Worm (Caenorhabditis elegans) whole organism, early embryonic: ENCODE results near the gene F15D4.6.

ENCODE experiments used
- B0310.2 ChIP-seq: sonication (generic microtip); optimal IDR thresholded peaks from 2 replicates; lab custom pipeline; 2016; ENCODE audit warnings: mild to moderate bottlenecking, missing genetic modification characterization, missing compliant biosample characterization
- F13C5.2 ChIP-seq: sonication (generic microtip); optimal IDR thresholded peaks from 2 replicates; lab custom pipeline; 2017; ENCODE audit warnings: mild to moderate bottlenecking, missing genetic modification characterization, inconsistent platforms, missing compliant biosample characterization
- aly-1 ChIP-seq: sonication (generic microtip); optimal IDR thresholded peaks from 2 replicates; lab custom pipeline; 2016; ENCODE audit warnings: missing genetic modification characterization, missing compliant biosample characterization
- ama-1 ChIP-seq: fragments of 150-350 bp; optimal IDR thresholded peaks from 2 replicates; lab custom pipeline; 2014
- ceh-13 ChIP-seq: fragments of 200-800 bp; sonication (Bioruptor generic); optimal IDR thresholded peaks from 2 replicates; lab custom pipeline; 2018; ENCODE audit warnings: mild to moderate bottlenecking, missing genetic modification characterization, missing compliant biosample characterization
- ceh-36 ChIP-seq: sonication (generic microtip); optimal IDR thresholded peaks from 2 replicates; lab custom pipeline; 2016; ENCODE audit warnings: missing genetic modification characterization, inconsistent platforms, missing compliant biosample characterization
- ets-7 ChIP-seq: sonication (generic microtip); optimal IDR thresholded peaks from 2 replicates; lab custom pipeline; 2016; ENCODE audit warnings: missing genotype, missing genetic modification characterization, missing compliant biosample characterization
- flt-1 ChIP-seq: fragments of 200-800 bp; sonication (Bioruptor generic); IDR thresholded peaks from 2 replicates; pipeline ENCODE4 v1.3.6; 2022; ENCODE audit warnings: missing genetic modification characterization, missing compliant biosample characterization
- hmbx-1 ChIP-seq: sonication (generic microtip); optimal IDR thresholded peaks from 2 replicates; lab custom pipeline; 2016; ENCODE audit warnings: mild to moderate bottlenecking, missing genetic modification characterization, missing compliant biosample characterization
- hmg-4 ChIP-seq: fragments of 200-800 bp; sonication (Bioruptor generic); optimal IDR thresholded peaks from 2 replicates; lab custom pipeline; 2018; ENCODE audit warnings: mild to moderate bottlenecking, missing genetic modification characterization, missing compliant biosample characterization
- hnd-1 ChIP-seq: sonication (generic microtip); optimal IDR thresholded peaks from 2 replicates; lab custom pipeline; 2016; ENCODE audit warnings: missing genetic modification characterization, missing compliant biosample characterization
- pes-1 ChIP-seq: fragments of 200-800 bp; sonication (Bioruptor generic); IDR thresholded peaks from 2 replicates; pipeline ENCODE4 v1.3.6; 2022; ENCODE audit warnings: missing genetic modification reagents, missing genetic modification characterization, missing compliant biosample characterization
- scrt-1 ChIP-seq: fragments of 200-800 bp; sonication (Bioruptor generic); IDR thresholded peaks from 2 replicates; pipeline ENCODE4 v1.3.6; 2022; ENCODE audit warnings: missing genetic modification characterization, missing compliant biosample characterization
- sea-1 ChIP-seq: fragments of 200-800 bp; sonication (Bioruptor generic); conservative IDR thresholded peaks from 2 replicates; pipeline ENCODE4 v1.3.6; 2022; ENCODE audit warnings: missing genetic modification characterization, missing compliant biosample characterization
- tbx-11 ChIP-seq: fragments of 200-800 bp; sonication (Bioruptor generic); IDR thresholded peaks from 2 replicates; pipeline ENCODE4 v1.3.6; 2022; ENCODE audit warnings: missing genetic modification characterization, missing compliant biosample characterization
- tbx-37 ChIP-seq: fragments of 200-800 bp; sonication (Bioruptor generic); conservative IDR thresholded peaks from 2 replicates; pipeline ENCODE4 v1.3.6; 2022; ENCODE audit warnings: missing genetic modification reagents, missing genetic modification characterization, missing compliant biosample characterization
- tra-4 ChIP-seq: sonication (generic microtip); optimal IDR thresholded peaks from 2 replicates; lab custom pipeline; 2017; ENCODE audit warnings: missing genetic modification characterization, missing compliant biosample characterization

The F15D4.6 gene

DNA sequence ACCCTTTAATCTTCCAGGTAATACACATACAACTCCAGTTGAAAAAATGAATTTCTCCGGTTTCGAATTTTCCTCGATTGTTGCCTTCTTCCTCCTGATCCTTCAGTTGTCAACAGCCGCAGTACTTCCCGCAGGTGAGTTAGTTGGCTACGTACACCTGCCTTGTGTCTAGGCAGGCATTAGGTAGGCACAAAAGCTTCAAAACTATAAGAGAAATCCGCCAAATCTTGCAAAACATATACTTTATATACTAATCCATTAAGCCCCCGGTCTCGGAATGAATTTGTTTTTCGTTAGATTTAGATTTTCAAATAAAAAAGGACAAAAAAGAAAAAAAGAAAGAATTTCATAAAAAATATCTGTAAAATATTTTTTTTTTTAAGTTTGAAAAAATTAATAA is 13.7 kb upstream of the F15D4.6 start, which contains the start of gene flp-16:
Gene flp-16, plus strand, starts transcription at position 18 of the 400 bp plus-strand sequence.
- no peak for TF ChIP-seq ama-1 (lab: Kevin White, UChicago)
- TF ChIP-seq scrt-1: no peak
- no peak for TF ChIP-seq sea-1 (GFP tag; lab: Robert Waterston, UW)
- no peak for TF ChIP-seq tra-4
- TF ChIP-seq flt-1: no peak
- TF ChIP-seq ceh-13 (GFP tag; lab: Kevin White, UChicago): no peak
- no peak for TF ChIP-seq tbx-37 (GFP tag; lab: Robert Waterston, UW)
- no peak for TF ChIP-seq tbx-11 (GFP tag; lab: Robert Waterston, UW)
- TF ChIP-seq aly-1: no peak
- no peak for TF ChIP-seq hmg-4
- TF ChIP-seq hmbx-1 (tag; lab: Kevin White, UChicago): no peak
- TF ChIP-seq pes-1 (GFP tag; lab: Robert Waterston, UW): no peak
- TF ChIP-seq ceh-36 (tag; lab: Kevin White, UChicago): no peak
- no peak for TF ChIP-seq hnd-1 (tag; lab: Kevin White, UChicago)
- no peak for TF ChIP-seq F13C5.2 (tag; lab: Kevin White, UChicago)
- TF ChIP-seq ets-7 (tag; lab: Kevin White, UChicago): no peak
- TF ChIP-seq B0310.2 (tag; lab: Kevin White, UChicago): no peak

DNA sequence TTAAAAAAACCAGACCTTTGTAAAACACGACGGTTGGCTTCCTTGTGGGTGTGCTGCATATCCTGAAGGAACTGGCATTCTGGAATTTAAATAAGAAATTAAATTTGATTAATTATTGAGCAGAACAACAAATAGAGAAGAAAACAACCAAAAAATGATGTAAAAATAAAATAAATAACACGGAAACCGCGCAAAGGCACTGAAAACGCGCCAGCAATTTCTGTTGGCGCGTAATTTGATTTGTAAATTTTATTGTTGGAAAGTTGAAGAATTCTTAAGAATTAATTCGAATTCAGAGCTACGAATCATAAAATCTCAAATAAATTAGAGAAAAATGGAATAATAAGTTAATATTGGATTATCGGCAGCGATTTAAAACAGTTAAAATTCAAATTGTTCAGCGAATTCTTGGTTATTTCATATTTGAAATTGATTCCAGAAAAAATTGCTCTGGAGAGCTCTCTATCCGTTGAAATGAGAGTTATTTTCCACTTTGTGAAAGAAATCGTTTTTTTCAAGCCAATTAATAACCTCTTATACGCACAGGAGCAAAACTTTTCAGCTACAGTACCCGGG is 11.1 kb upstream of the F15D4.6 start, which contains the start of gene romo-1:
Gene romo-1, minus strand, starts transcription at position 79 of the 576 bp plus-strand sequence.
- TF ChIP-seq tra-4 (no peak), hmbx-1 (tag; lab: Kevin White, UChicago) (no peak), ceh-36 (tag; lab: Kevin White, UChicago) (no peak), hmg-4 (no peak), tbx-11 (GFP tag; lab: Robert Waterston, UW) (no peak), hnd-1 (tag; lab: Kevin White, UChicago) (no peak)

ce11 chrII:13239593-13239992 is 9.4 kb upstream of the F15D4.6 start:
- TF ChIP-seq ceh-36 (tag; lab: Kevin White, UChicago) (no peak), hmg-4 (no peak), ceh-13 (GFP tag; lab: Kevin White, UChicago) (no peak), pes-1 (GFP tag; lab: Robert Waterston, UW) (no peak), aly-1 (no peak), tbx-37 (GFP tag; lab: Robert Waterston, UW) (no peak), sea-1 (GFP tag; lab: Robert Waterston, UW) (no peak), hnd-1 (tag; lab: Kevin White, UChicago) (no peak), ama-1 (lab: Kevin White, UChicago) (no peak), flt-1 (no peak)

DNA sequence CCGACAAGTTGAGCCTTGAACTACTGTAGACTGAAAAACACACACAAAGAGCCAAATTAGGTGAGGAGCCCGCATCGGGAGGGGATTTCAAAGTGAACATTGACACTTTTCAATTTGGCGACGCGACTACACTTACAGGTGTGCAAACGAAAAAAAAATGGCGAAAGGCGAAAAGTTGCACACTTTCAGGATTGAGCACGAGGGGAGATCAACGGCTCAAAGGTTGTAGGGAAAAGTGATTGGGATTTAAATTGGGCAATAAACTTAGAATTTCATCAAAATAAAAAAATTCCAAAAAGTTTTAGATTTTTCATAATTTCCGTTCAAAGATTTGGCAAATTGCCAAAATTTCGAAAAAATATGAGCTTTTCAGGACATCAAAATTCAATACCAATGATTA is 6.0 kb upstream of the F15D4.6 start, which contains the start of gene F15D4.4:
Gene F15D4.4, minus strand, starts transcription at position 101 of the 400 bp plus-strand sequence.
- no peak for TF ChIP-seq aly-1
- TF ChIP-seq tbx-37 (GFP tag; lab: Robert Waterston, UW): no peak
- no peak for TF ChIP-seq sea-1 (GFP tag; lab: Robert Waterston, UW)
- no peak for TF ChIP-seq B0310.2 (tag; lab: Kevin White, UChicago)
- no peak for TF ChIP-seq hnd-1 (tag; lab: Kevin White, UChicago)
- TF ChIP-seq pes-1 (GFP tag; lab: Robert Waterston, UW): no peak
- no peak for TF ChIP-seq ceh-13 (GFP tag; lab: Kevin White, UChicago)
- no peak for TF ChIP-seq scrt-1
- TF ChIP-seq flt-1: no peak
- no peak for TF ChIP-seq ets-7 (tag; lab: Kevin White, UChicago)
- TF ChIP-seq ama-1 (lab: Kevin White, UChicago): no peak
- TF ChIP-seq tbx-11 (GFP tag; lab: Robert Waterston, UW): no peak
- no peak for TF ChIP-seq hmg-4
- no peak for TF ChIP-seq ceh-36 (tag; lab: Kevin White, UChicago)
- TF ChIP-seq tra-4: no peak
- TF ChIP-seq F13C5.2 (tag; lab: Kevin White, UChicago): no peak
- TF ChIP-seq hmbx-1 (tag; lab: Kevin White, UChicago): no peak

- TF ChIP-seq aly-1 (no peak), tbx-37 (GFP tag; lab: Robert Waterston, UW) (no peak), hnd-1 (tag; lab: Kevin White, UChicago) (no peak), F13C5.2 (tag; lab: Kevin White, UChicago) (no peak), ceh-13 (GFP tag; lab: Kevin White, UChicago) (no peak), hmg-4 (no peak), scrt-1 (no peak), sea-1 (GFP tag; lab: Robert Waterston, UW) (no peak), pes-1 (GFP tag; lab: Robert Waterston, UW) (no peak), flt-1 (no peak), B0310.2 (tag; lab: Kevin White, UChicago) (no peak), tbx-11 (GFP tag; lab: Robert Waterston, UW) (no peak), ceh-36 (tag; lab: Kevin White, UChicago) (no peak), hmbx-1 (tag; lab: Kevin White, UChicago) (no peak), tra-4 (no peak), ets-7 (tag; lab: Kevin White, UChicago) (no peak), ama-1 (lab: Kevin White, UChicago) (no peak)
Measured at ce11 chrII:13245076-13245475, 3.9 kb upstream of the F15D4.6 start, which contains the start of gene F15D4.5. F15D4.5 (plus strand) TSS chrII:13245376.

- TF ChIP-seq sea-1 (GFP tag; lab: Robert Waterston, UW) (no peak), pes-1 (GFP tag; lab: Robert Waterston, UW) (no peak), aly-1 (no peak)
Measured at ce11 chrII:13255291-13255690, 6.3 kb downstream of the F15D4.6 start.

DNA sequence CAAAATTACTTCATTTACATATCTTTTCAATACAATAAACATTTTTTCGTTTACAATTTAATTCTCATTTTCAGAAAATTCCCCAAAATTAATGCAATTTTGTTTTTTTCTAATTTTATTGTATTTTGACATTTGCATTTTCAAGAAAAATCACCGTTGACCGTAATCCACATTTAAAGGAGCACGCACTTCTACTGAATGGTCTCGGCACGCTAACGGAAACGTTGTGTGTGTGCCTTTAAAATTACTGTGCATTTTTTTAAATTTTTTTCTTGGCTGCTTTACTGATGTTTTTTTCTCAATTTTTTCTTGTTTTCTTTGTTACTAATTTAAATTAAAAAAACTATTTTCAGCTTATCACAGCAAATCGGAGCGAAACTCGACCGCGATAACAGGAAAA is 11.6 kb downstream of the F15D4.6 start:
- TF ChIP-seq tbx-37 (GFP tag; lab: Robert Waterston, UW) (no peak), tbx-11 (GFP tag; lab: Robert Waterston, UW) (no peak), sea-1 (GFP tag; lab: Robert Waterston, UW) (no peak), ceh-13 (GFP tag; lab: Kevin White, UChicago) (no peak), flt-1 (no peak), pes-1 (GFP tag; lab: Robert Waterston, UW) (no peak), hmg-4 (no peak), ama-1 (lab: Kevin White, UChicago) (no peak), scrt-1 (no peak), B0310.2 (tag; lab: Kevin White, UChicago) (no peak), tra-4 (no peak), ets-7 (tag; lab: Kevin White, UChicago) (no peak), ceh-36 (tag; lab: Kevin White, UChicago) (no peak), hmbx-1 (tag; lab: Kevin White, UChicago) (no peak), hnd-1 (tag; lab: Kevin White, UChicago) (no peak), F13C5.2 (tag; lab: Kevin White, UChicago) (no peak), aly-1 (no peak)
